Fruit fly (Drosophila melanogaster) whole organism, embryonic: ENCODE data around the gene CG32075.
A peak's percentile ranks its signal among the peaks of the same experiment; 100 is the strongest.

ENCODE experiments used
- ATbp ChIP-seq: fragments of 200-800 bp; sonication (Bioruptor generic); optimal IDR thresholded peaks from 2 replicates; lab custom pipeline; 2017; ENCODE audit warnings: missing biosample characterization, mild to moderate bottlenecking, missing genetic modification characterization, missing genetic modification reagents
- Abd-B ChIP-seq: fragments of 200-800 bp; sonication (Bioruptor generic); optimal IDR thresholded peaks from 2 replicates; lab custom pipeline; 2018; ENCODE audit warnings: missing biosample characterization, mild to moderate bottlenecking, missing genetic modification characterization, moderate library complexity
- Bteb2 ChIP-seq: fragments of 200-800 bp; sonication (Bioruptor generic); optimal IDR thresholded peaks from 2 replicates; lab custom pipeline; 2016; ENCODE audit warnings: missing biosample characterization, missing genetic modification characterization
- CG10959 ChIP-seq: fragments of 200-800 bp; sonication (Bioruptor generic); IDR thresholded peaks from 2 replicates; pipeline ENCODE4 v1.3.6; 2022; ENCODE audit warnings: missing biosample characterization, missing genetic modification characterization
- CG11504 ChIP-seq: fragments of 200-800 bp; sonication (Bioruptor generic); optimal IDR thresholded peaks from 3 replicates; lab custom pipeline; 2019; ENCODE audit warnings: missing biosample characterization, mild to moderate bottlenecking, missing genetic modification characterization, moderate library complexity
- CG12071 ChIP-seq: fragments of 200-800 bp; sonication (Bioruptor generic); optimal IDR thresholded peaks from 3 replicates; lab custom pipeline; 2018; ENCODE audit warnings: missing biosample characterization, mild to moderate bottlenecking, missing genetic modification characterization
- CG12155 ChIP-seq: fragments of 200-800 bp; sonication (Bioruptor generic); optimal IDR thresholded peaks from 3 replicates; lab custom pipeline; 2016; ENCODE audit warnings: missing biosample characterization, missing genetic modification characterization
- CG12659 ChIP-seq: fragments of 200-800 bp; sonication (Bioruptor generic); optimal IDR thresholded peaks from 3 replicates; lab custom pipeline; 2017; ENCODE audit warnings: mild to moderate bottlenecking, missing biosample characterization, missing genetic modification reagents, missing genetic modification characterization
- CG12744 ChIP-seq: fragments of 200-800 bp; sonication (Bioruptor generic); optimal IDR thresholded peaks from 2 replicates; lab custom pipeline; 2016; ENCODE audit warnings: missing biosample characterization, missing genetic modification characterization
- CG15479 ChIP-seq: fragments of 200-800 bp; sonication (Bioruptor generic); optimal IDR thresholded peaks from 3 replicates; lab custom pipeline; 2019; ENCODE audit warnings: missing biosample characterization, mild to moderate bottlenecking, missing genetic modification characterization, moderate library complexity
- CG17328 ChIP-seq: fragments of 200-800 bp; sonication (Bioruptor generic); IDR thresholded peaks from 2 replicates; pipeline ENCODE4 v1.3.6; 2022; ENCODE audit warnings: missing biosample characterization, missing genetic modification characterization
- CG17829 ChIP-seq: fragments of 200-800 bp; optimal IDR thresholded peaks from 2 replicates; lab custom pipeline; 2019; ENCODE audit warnings: missing biosample characterization, mild to moderate bottlenecking, missing genetic modification characterization, moderate library complexity
- CG18476 ChIP-seq: fragments of 200-800 bp; sonication (Bioruptor generic); optimal IDR thresholded peaks from 2 replicates; lab custom pipeline; 2016; ENCODE audit warnings: missing biosample characterization, mild to moderate bottlenecking, missing genetic modification characterization
- CG18599 ChIP-seq: fragments of 200-800 bp; sonication (Bioruptor generic); optimal IDR thresholded peaks from 3 replicates; lab custom pipeline; 2017; ENCODE audit warnings: missing biosample characterization, missing genetic modification characterization, mild to moderate bottlenecking, moderate library complexity, missing genetic modification reagents
- CG2678 ChIP-seq: fragments of 200-800 bp; sonication (Bioruptor generic); optimal IDR thresholded peaks from 3 replicates; lab custom pipeline; 2019; ENCODE audit warnings: missing biosample characterization, mild to moderate bottlenecking, missing genetic modification characterization, moderate library complexity
- CG2875 ChIP-seq: fragments of 200-800 bp; sonication (Bioruptor generic); optimal IDR thresholded peaks from 2 replicates; lab custom pipeline; 2017; ENCODE audit warnings: missing biosample characterization, mild to moderate bottlenecking, missing genetic modification characterization, missing genetic modification reagents
- CG30020 ChIP-seq: fragments of 200-800 bp; optimal IDR thresholded peaks from 2 replicates; lab custom pipeline; 2019; ENCODE audit warnings: missing biosample characterization, mild to moderate bottlenecking, missing genetic modification characterization, moderate library complexity
- CG30403 ChIP-seq: fragments of 200-800 bp; sonication (Bioruptor generic); optimal IDR thresholded peaks from 3 replicates; lab custom pipeline; 2016; ENCODE audit warnings: missing biosample characterization, missing genetic modification characterization
- CG31224 ChIP-seq: fragments of 200-800 bp; sonication (Bioruptor generic); IDR thresholded peaks from 2 replicates; pipeline ENCODE4 v1.3.6; 2022; ENCODE audit warnings: missing biosample characterization, missing genetic modification characterization
- CG31388 ChIP-seq: fragments of 200-800 bp; sonication (Bioruptor generic); optimal IDR thresholded peaks from 2 replicates; lab custom pipeline; 2016; ENCODE audit warnings: missing biosample characterization, missing genetic modification characterization
- CG4707 ChIP-seq: fragments of 200-800 bp; sonication (Bioruptor generic); optimal IDR thresholded peaks from 2 replicates; lab custom pipeline; 2018; ENCODE audit warnings: missing biosample characterization, mild to moderate bottlenecking, missing genetic modification characterization, moderate library complexity
- CG5953 ChIP-seq: fragments of 200-800 bp; sonication (Bioruptor generic); IDR thresholded peaks from 2 replicates; pipeline ENCODE4 v1.3.6; 2022; ENCODE audit warnings: missing biosample characterization, missing genetic modification characterization
- CG9876 ChIP-seq: fragments of 200-800 bp; sonication (Bioruptor generic); optimal IDR thresholded peaks from 2 replicates; lab custom pipeline; 2016; ENCODE audit warnings: missing biosample characterization, missing genetic modification characterization
- Dad ChIP-seq: fragments of 200-800 bp; sonication (Bioruptor generic); optimal IDR thresholded peaks from 3 replicates; lab custom pipeline; 2016; ENCODE audit warnings: missing biosample characterization, missing genetic modification characterization
- E2f1 ChIP-seq: fragments of 200-800 bp; sonication (Bioruptor generic); IDR thresholded peaks from 2 replicates; pipeline ENCODE4 v1.3.6; 2022; ENCODE audit warnings: missing biosample characterization, missing genetic modification characterization
- Gug ChIP-seq: fragments of 200-800 bp; sonication (Bioruptor generic); IDR thresholded peaks from 4 replicates; pipeline ENCODE4 v1.3.6; 2022; ENCODE audit warnings: missing biosample characterization, missing genetic modification characterization
- NC2β ChIP-seq: fragments of 200-800 bp; sonication (Bioruptor generic); optimal IDR thresholded peaks from 2 replicates; lab custom pipeline; 2016; ENCODE audit warnings: missing biosample characterization, missing genetic modification characterization
- NfI ChIP-seq: fragments of 200-800 bp; sonication (Bioruptor generic); optimal IDR thresholded peaks from 3 replicates; lab custom pipeline; 2018; ENCODE audit warnings: missing biosample characterization, mild to moderate bottlenecking, missing genetic modification characterization, moderate library complexity
- Trl ChIP-seq, 3 experiments: fragments of >200 bp in 2 of 3; fragments of 200-800 bp in 1 of 3; sonication (Bioruptor generic) in 1 of 3; optimal IDR thresholded peaks; 2 replicates in 1 of 3; 3 replicates in 2 of 3; lab custom pipeline; 2016 to 2017; ENCODE audit warnings: missing biosample characterization in 1 of 3, missing genetic modification characterization in 1 of 3
- ab ChIP-seq: fragments of 200-800 bp; sonication (Bioruptor generic); optimal IDR thresholded peaks from 2 replicates; lab custom pipeline; 2016; ENCODE audit warnings: missing biosample characterization, missing genetic modification characterization
- amos ChIP-seq: fragments of 200-800 bp; sonication (Bioruptor generic); IDR thresholded peaks from 2 replicates; pipeline ENCODE4 v1.3.6; 2022; ENCODE audit warnings: missing biosample characterization, missing genetic modification characterization; ENCODE audit not compliant: partially characterized antibody
- bab2 ChIP-seq: fragments of 200-800 bp; sonication (Bioruptor generic); optimal IDR thresholded peaks from 2 replicates; lab custom pipeline; 2016; ENCODE audit warnings: missing biosample characterization, missing genetic modification characterization
- crp ChIP-seq, 2 experiments: fragments of 200-800 bp; sonication (Bioruptor generic); optimal IDR thresholded peaks; 2 replicates in 1 of 2; 3 replicates in 1 of 2; lab custom pipeline; 2017; ENCODE audit warnings: missing biosample characterization in 2 of 2, missing genetic modification characterization in 2 of 2, mild to moderate bottlenecking in 1 of 2, moderate library complexity in 1 of 2
- da ChIP-seq: fragments of 200-800 bp; sonication (Bioruptor generic); optimal IDR thresholded peaks from 2 replicates; lab custom pipeline; 2016; ENCODE audit warnings: missing biosample characterization, missing genetic modification characterization
- dmrt99B ChIP-seq: fragments of 200-800 bp; sonication (Bioruptor generic); optimal IDR thresholded peaks from 2 replicates; lab custom pipeline; 2018; ENCODE audit warnings: missing biosample characterization, mild to moderate bottlenecking, missing genetic modification characterization, moderate library complexity
- eyg ChIP-seq: fragments of 200-800 bp; sonication (Bioruptor generic); optimal IDR thresholded peaks from 3 replicates; lab custom pipeline; 2016; ENCODE audit warnings: missing biosample characterization, missing genetic modification characterization
- fd3F ChIP-seq: fragments of 200-800 bp; sonication (Bioruptor generic); optimal IDR thresholded peaks from 2 replicates; lab custom pipeline; 2018; ENCODE audit warnings: missing biosample characterization, mild to moderate bottlenecking, missing genetic modification characterization, moderate library complexity
- gfzf ChIP-seq: fragments of 200-800 bp; sonication (Bioruptor generic); optimal IDR thresholded peaks from 2 replicates; lab custom pipeline; 2016; ENCODE audit warnings: missing biosample characterization, mild to moderate bottlenecking, missing genetic modification characterization, moderate library complexity
- h ChIP-seq: fragments of >200 bp; optimal IDR thresholded peaks from 2 replicates; lab custom pipeline; 2017
- hth ChIP-seq: fragments of >200 bp; optimal IDR thresholded peaks from 2 replicates; lab custom pipeline; 2017; ENCODE audit warnings: inconsistent platforms
- insv ChIP-seq, 2 experiments: fragments of 200-800 bp; sonication (Bioruptor generic); optimal IDR thresholded peaks; 3 replicates each; lab custom pipeline; 2016 to 2018; ENCODE audit warnings: missing biosample characterization in 2 of 2, missing genetic modification characterization in 2 of 2
- nau ChIP-seq: fragments of 200-800 bp; sonication (Bioruptor generic); optimal IDR thresholded peaks from 3 replicates; lab custom pipeline; 2017; ENCODE audit warnings: missing biosample characterization, mild to moderate bottlenecking, missing genetic modification characterization, missing genetic modification reagents
- nerfin-2 ChIP-seq: fragments of 200-800 bp; sonication (Bioruptor generic); IDR thresholded peaks from 2 replicates; pipeline ENCODE4 v1.3.6; 2022; ENCODE audit warnings: missing biosample characterization, missing genetic modification characterization; ENCODE audit not compliant: partially characterized antibody
- nmo ChIP-seq: fragments of 200-800 bp; sonication (Bioruptor generic); optimal IDR thresholded peaks from 2 replicates; lab custom pipeline; 2018; ENCODE audit warnings: missing biosample characterization, mild to moderate bottlenecking, missing genetic modification characterization, moderate library complexity
- pfk ChIP-seq: fragments of 200-800 bp; sonication (Bioruptor generic); optimal IDR thresholded peaks from 2 replicates; lab custom pipeline; 2018; ENCODE audit warnings: missing biosample characterization, mild to moderate bottlenecking, missing genetic modification characterization, moderate library complexity
- sc ChIP-seq, 3 experiments: fragments of >200 bp in 2 of 3; fragments of 200-800 bp in 1 of 3; sonication (Bioruptor generic) in 1 of 3; optimal IDR thresholded peaks; 2 replicates in 2 of 3; 3 replicates in 1 of 3; lab custom pipeline; 2017; ENCODE audit warnings: mild to moderate bottlenecking in 1 of 3, missing biosample characterization in 1 of 3, missing genetic modification characterization in 1 of 3, missing genetic modification reagents in 1 of 3
- scrt ChIP-seq: fragments of 200-800 bp; sonication (Bioruptor generic); optimal IDR thresholded peaks from 2 replicates; lab custom pipeline; 2018; ENCODE audit warnings: missing biosample characterization, mild to moderate bottlenecking, missing genetic modification characterization, moderate library complexity
- ttk ChIP-seq: fragments of 200-800 bp; sonication (Bioruptor generic); IDR thresholded peaks from 2 replicates; pipeline ENCODE4 v2.1.2; 2022; ENCODE audit warnings: missing biosample characterization, missing genetic modification characterization
- wek ChIP-seq: fragments of 200-800 bp; sonication (Bioruptor generic); optimal IDR thresholded peaks from 3 replicates; lab custom pipeline; 2018; ENCODE audit warnings: missing biosample characterization, mild to moderate bottlenecking, missing genetic modification characterization, moderate library complexity

Gene CG32075

DNA sequence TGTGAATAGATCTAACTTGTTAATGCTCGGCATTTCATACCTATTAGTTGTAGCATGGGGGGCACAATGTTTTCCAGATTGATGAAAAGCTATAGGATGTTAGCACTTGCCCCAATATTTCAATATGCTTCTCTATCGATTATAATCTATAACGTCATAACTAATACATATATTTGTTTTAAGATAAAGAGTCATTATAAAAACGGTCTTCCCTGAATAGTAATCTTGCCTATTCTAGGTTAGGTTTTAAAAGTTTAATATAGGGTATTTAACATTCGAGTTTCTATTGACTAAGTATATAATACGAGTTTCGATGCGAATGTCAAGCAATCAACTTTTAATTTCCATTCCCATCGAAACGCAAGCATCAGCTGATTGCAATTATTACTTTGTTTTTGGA, 3.5 kb downstream of the CG32075 start, which contains the start of the genes CG6321 and Blos2 (continued):
- TF ChIP-seq nmo (GFP tag; lab: Kevin White, UChicago) (peak; percentile 85), insv (GFP tag; optimal IDR thresholded peaks at IDR 0.05; lab: Kevin White, UChicago) (no peak), CG9876 (GFP tag; lab: Kevin White, UChicago) (no peak), CG10959 (GFP tag; lab: Robert Waterston, UW) (peak; percentile 27; the same call in 1 of the 2 replicates), nau (GFP tag; lab: Kevin White, UChicago) (peak; percentile 63), scrt (GFP tag; lab: Kevin White, UChicago) (peak; percentile 68), CG31224 (GFP tag; lab: Robert Waterston, UW) (0 out of 2 replicates have a peak, but pooled peaks have one; percentile 45), CG17829 (peak; percentile 82), crp (GFP tag; optimal IDR thresholded peaks at IDR 0.05; lab: Kevin White, UChicago) (peak; percentile 30 to 84), ab (no peak), sc (optimal IDR thresholded peaks at IDR 0.05; lab: Kevin White, UChicago) (no peak), sc (GFP tag; optimal IDR thresholded peaks at IDR 0.05; lab: Kevin White, UChicago) (peak; percentile 22), Abd-B (peak; percentile 76), CG31388 (peak; percentile 29), E2f1 (GFP tag; lab: Robert Waterston, UW) (peak; percentile 62), CG30020 (tag; lab: Kevin White, UChicago) (peak; percentile 43), nerfin-2 (no peak), CG4707 (GFP tag; lab: Kevin White, UChicago) (peak; percentile 52), dmrt99B (peak; percentile 87), bab2 (GFP tag; lab: Kevin White, UChicago) (peak; percentile 61), Gug (0 out of 4 replicates have a peak, but pooled peaks have one; percentile 37), Bteb2 (peak; percentile 57), CG11504 (tag; lab: Kevin White, UChicago) (peak; percentile 86), NC2β (GFP tag; lab: Kevin White, UChicago) (peak; percentile 41), ttk (GFP tag; lab: Robert Waterston, UW) (peak; percentile 55), eyg (no peak), h (lab: Kevin White, UChicago) (no peak), CG2875 (GFP tag; lab: Kevin White, UChicago) (peak; percentile 36), fd3F (GFP tag; lab: Kevin White, UChicago) (peak; percentile 64), Trl (optimal IDR thresholded peaks at IDR 0.05; lab: Kevin White, UChicago) (no peak), Trl (GFP tag; optimal IDR thresholded peaks at IDR 0.05; lab: Kevin White, UChicago) (peak; percentile 45), Dad (GFP tag; lab: Kevin White, UChicago) (peak; percentile 26), CG12071 (GFP tag; lab: Kevin White, UChicago) (peak; percentile 57), pfk (GFP tag; lab: Kevin White, UChicago) (no peak), CG12155 (peak; percentile 64), amos (GFP tag; lab: Robert Waterston, UW) (no peak), CG18599 (GFP tag; lab: Kevin White, UChicago) (peak; percentile 85), CG15479 (GFP tag; lab: Kevin White, UChicago) (no peak), wek (GFP tag; lab: Kevin White, UChicago) (peak; percentile 33), CG2678 (tag; lab: Kevin White, UChicago) (peak; percentile 89), da (GFP tag; lab: Kevin White, UChicago) (no peak), gfzf (no peak), ATbp (GFP tag; lab: Kevin White, UChicago) (peak; percentile 64), CG17328 (GFP tag; lab: Robert Waterston, UW) (peak; percentile 75), CG30403 (GFP tag; lab: Kevin White, UChicago) (peak; percentile 82), CG5953 (GFP tag; lab: Robert Waterston, UW) (no peak), NfI (peak; percentile 66), hth (lab: Kevin White, UChicago) (no peak), CG12659 (GFP tag; lab: Kevin White, UChicago) (peak; percentile 68), CG12744 (GFP tag; lab: Kevin White, UChicago) (peak; percentile 54), CG18476 (GFP tag; lab: Kevin White, UChicago) (peak; percentile 65)
